Worm (Caenorhabditis elegans): Measurements from ENCODE around the gene T05C12.9.

ce11 chrII:8178614-8179013 lies 14.4 kb downstream of the T05C12.9 start:
- TF ChIP-seq W03F9.2 (tag; optimal IDR thresholded peaks at IDR 0.05) (no peak), him-1 (tag; optimal IDR thresholded peaks at IDR 0.05) (no peak)
